Fruit fly (Drosophila melanogaster) whole organism, adult: ENCODE results near the gene Claspin.

ENCODE experiments used
- CG11617 ChIP-seq: fragments of 200-800 bp; sonication (Bioruptor generic); optimal IDR thresholded peaks from 2 replicates; lab custom pipeline; 2017; ENCODE audit warnings: mild to moderate bottlenecking, missing biosample characterization, missing genetic modification reagents, missing genetic modification characterization
- CG12768 ChIP-seq: fragments of 200-800 bp; sonication (Bioruptor generic); optimal IDR thresholded peaks from 2 replicates; lab custom pipeline; 2017; ENCODE audit warnings: missing biosample characterization, missing genetic modification characterization, mild to moderate bottlenecking, moderate library complexity, missing genetic modification reagents
- CG14711 ChIP-seq: fragments of 200-800 bp; sonication (Bioruptor generic); optimal IDR thresholded peaks from 2 replicates; lab custom pipeline; 2018; ENCODE audit warnings: missing biosample characterization, mild to moderate bottlenecking, missing genetic modification characterization, moderate library complexity
- CG1620 ChIP-seq: fragments of 200-800 bp; sonication (Bioruptor generic); optimal IDR thresholded peaks from 2 replicates; lab custom pipeline; 2016; ENCODE audit warnings: missing biosample characterization, missing genetic modification characterization
- CG33017 ChIP-seq: fragments of 200-800 bp; sonication (Bioruptor generic); optimal IDR thresholded peaks from 2 replicates; lab custom pipeline; 2018; ENCODE audit warnings: missing biosample characterization, mild to moderate bottlenecking, missing genetic modification characterization, moderate library complexity
- CG5204 ChIP-seq: fragments of 200-800 bp; sonication (Bioruptor generic); optimal IDR thresholded peaks from 2 replicates; lab custom pipeline; 2016; ENCODE audit warnings: missing biosample characterization, missing genetic modification characterization
- CG7045 ChIP-seq: fragments of 200-800 bp; sonication (Bioruptor generic); optimal IDR thresholded peaks from 2 replicates; lab custom pipeline; 2017; ENCODE audit warnings: missing biosample characterization, mild to moderate bottlenecking, missing genetic modification characterization
- CG7101 ChIP-seq: fragments of 200-800 bp; sonication (Bioruptor generic); optimal IDR thresholded peaks from 2 replicates; lab custom pipeline; 2018; ENCODE audit warnings: missing biosample characterization, mild to moderate bottlenecking, missing genetic modification characterization, moderate library complexity
- Clk ChIP-seq: fragments of 200-800 bp; sonication (Bioruptor generic); optimal IDR thresholded peaks from 2 replicates; lab custom pipeline; 2017; ENCODE audit warnings: missing biosample characterization, missing genetic modification characterization
- Crg-1 ChIP-seq: fragments of 200-800 bp; sonication (Bioruptor generic); optimal IDR thresholded peaks from 2 replicates; lab custom pipeline; 2016; ENCODE audit warnings: missing biosample characterization, missing genetic modification characterization
- Hr96 ChIP-seq: fragments of 200-800 bp; sonication (Bioruptor generic); optimal IDR thresholded peaks from 2 replicates; lab custom pipeline; 2016; ENCODE audit warnings: missing biosample characterization, missing genetic modification characterization
- Mnt ChIP-seq: fragments of 200-800 bp; sonication (Bioruptor generic); optimal IDR thresholded peaks from 2 replicates; lab custom pipeline; 2016; ENCODE audit warnings: missing biosample characterization, mild to moderate bottlenecking, missing genetic modification characterization
- bab1 ChIP-seq: fragments of 200-800 bp; sonication (Bioruptor generic); optimal IDR thresholded peaks from 3 replicates; lab custom pipeline; 2019; ENCODE audit warnings: missing biosample characterization, mild to moderate bottlenecking, missing genetic modification characterization, moderate library complexity
- cic ChIP-seq: fragments of 200-800 bp; sonication (Bioruptor generic); optimal IDR thresholded peaks from 2 replicates; lab custom pipeline; 2017; ENCODE audit warnings: missing biosample characterization, mild to moderate bottlenecking, missing genetic modification characterization, moderate library complexity
- cnc ChIP-seq, 2 experiments: fragments of >200 bp; optimal IDR thresholded peaks; 2 replicates each; lab custom pipeline; 2017
- kay ChIP-seq: fragments of 200-800 bp; sonication (Bioruptor generic); peaks from one replicate; lab custom pipeline; 2016; ENCODE audit warnings: missing biosample characterization, missing genetic modification characterization, borderline replicate concordance
- ovo ChIP-seq: fragments of 200-800 bp; sonication (Bioruptor generic); optimal IDR thresholded peaks from 2 replicates; lab custom pipeline; 2016; ENCODE audit warnings: missing biosample characterization, missing genetic modification characterization
- pad ChIP-seq: fragments of 200-800 bp; sonication (Bioruptor generic); optimal IDR thresholded peaks from 3 replicates; lab custom pipeline; 2017; ENCODE audit warnings: missing biosample characterization, missing genetic modification characterization, mild to moderate bottlenecking, moderate library complexity, missing genetic modification reagents
- tj ChIP-seq: fragments of 200-800 bp; sonication (Bioruptor generic); optimal IDR thresholded peaks from 3 replicates; lab custom pipeline; 2017; ENCODE audit warnings: missing biosample characterization, mild to moderate bottlenecking, missing genetic modification characterization, moderate library complexity
- toe ChIP-seq: fragments of 200-800 bp; sonication (Bioruptor generic); optimal IDR thresholded peaks from 2 replicates; lab custom pipeline; 2016; ENCODE audit warnings: missing biosample characterization, missing genetic modification characterization

Claspin gene

DNA sequence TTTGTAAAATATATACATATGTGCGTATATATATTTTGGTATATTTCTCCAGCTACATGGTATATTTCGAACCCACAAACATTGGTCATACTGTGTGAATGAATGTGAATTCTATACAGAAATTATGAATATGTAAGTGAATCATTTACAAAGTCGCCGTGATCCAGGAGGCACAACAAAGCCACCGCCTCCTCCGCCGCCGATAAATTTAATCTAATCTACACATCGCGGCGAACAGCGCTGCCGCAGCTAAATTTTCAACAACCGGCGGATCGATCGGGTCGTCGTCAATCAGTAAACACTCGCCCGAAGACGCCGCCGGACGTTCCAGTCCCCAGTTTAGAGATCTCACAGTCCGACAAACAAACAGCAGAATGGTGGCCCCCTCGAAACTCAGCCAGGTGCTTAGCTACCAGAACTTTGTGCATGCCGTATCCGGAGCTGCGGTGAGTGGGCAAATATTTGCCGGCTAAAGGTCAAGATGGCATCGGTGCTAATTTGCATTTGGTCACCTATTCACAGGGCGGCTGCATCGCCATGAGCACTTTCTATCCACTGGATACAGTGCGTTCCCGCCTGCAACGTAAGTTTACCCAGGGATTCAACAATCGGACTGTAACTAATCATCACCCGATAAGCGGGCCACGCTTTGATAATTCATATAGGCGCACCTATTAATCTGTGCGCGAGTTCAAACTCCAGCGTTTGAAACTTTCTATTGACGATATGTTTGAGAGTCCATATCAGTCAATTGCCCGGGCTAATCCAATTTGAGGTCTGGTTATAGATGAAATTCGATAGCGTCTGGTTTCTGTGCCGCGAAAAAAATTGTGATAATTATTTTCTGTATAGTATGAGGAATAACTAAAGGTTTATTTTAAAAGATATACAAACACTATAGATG is 5.6 kb downstream of the Claspin start, which contains the start of gene PMP34:
PMP34 (plus strand) TSS at position 79 of the 904 bp plus-strand sequence.
- TF ChIP-seq CG7101 (peak; percentile 4), CG5204 (GFP tag; lab: Kevin White, UChicago) (no peak), cic (GFP tag; lab: Kevin White, UChicago) (peak; percentile 25), kay (GFP tag; lab: Kevin White, UChicago) (peak; percentile 84), CG11617 (GFP tag; lab: Kevin White, UChicago) (peak; percentile 8), Hr96 (GFP tag; lab: Kevin White, UChicago) (peak; percentile 1), CG12768 (GFP tag; lab: Kevin White, UChicago) (peak; percentile 21), bab1 (GFP tag; lab: Kevin White, UChicago) (no peak), Mnt (peak; percentile 29)

DNA sequence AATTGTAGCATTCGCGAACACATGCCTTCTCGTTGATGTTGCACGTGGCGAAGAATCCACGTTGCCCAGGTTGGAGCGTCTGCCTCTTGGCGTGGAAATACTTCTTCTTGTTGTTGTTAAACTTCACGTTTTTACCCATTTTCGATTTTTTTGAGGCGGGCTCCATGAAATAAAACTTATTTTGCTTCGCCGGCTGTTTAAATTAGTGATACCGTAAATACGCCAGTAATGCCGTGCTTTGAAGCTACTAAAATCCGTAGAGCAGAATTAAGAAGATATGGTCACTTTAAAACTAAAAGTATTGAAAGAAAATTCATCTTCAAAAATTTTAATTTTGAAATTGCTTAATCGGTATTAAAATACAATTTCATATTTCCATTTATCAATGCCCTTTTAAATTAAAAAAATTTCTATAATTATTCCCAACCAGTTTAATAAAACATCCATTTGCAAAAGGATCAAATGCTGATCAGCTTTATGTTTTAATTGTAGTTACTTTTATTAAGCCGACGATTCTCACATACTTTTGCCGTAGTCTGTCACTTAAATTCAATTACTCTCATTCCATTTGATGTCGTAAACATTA is 8.8 kb downstream of the Claspin start, which contains the start of gene CG15014:
CG15014 (minus strand) TSS at position 228 of the 586 bp plus-strand sequence.
- TF ChIP-seq toe (GFP tag; lab: Kevin White, UChicago) (no peak), CG1620 (no peak), Crg-1 (GFP tag; lab: Kevin White, UChicago) (no peak), tj (GFP tag; lab: Kevin White, UChicago) (peak; percentile 4), kay (GFP tag; lab: Kevin White, UChicago) (peak; percentile 85), cic (GFP tag; lab: Kevin White, UChicago) (no peak), CG14711 (no peak), Hr96 (GFP tag; lab: Kevin White, UChicago) (no peak), cnc (optimal IDR thresholded peaks at IDR 0.05; lab: Kevin White, UChicago) (no peak), CG33017 (tag; lab: Kevin White, UChicago) (no peak), CG5204 (GFP tag; lab: Kevin White, UChicago) (no peak)

DNA sequence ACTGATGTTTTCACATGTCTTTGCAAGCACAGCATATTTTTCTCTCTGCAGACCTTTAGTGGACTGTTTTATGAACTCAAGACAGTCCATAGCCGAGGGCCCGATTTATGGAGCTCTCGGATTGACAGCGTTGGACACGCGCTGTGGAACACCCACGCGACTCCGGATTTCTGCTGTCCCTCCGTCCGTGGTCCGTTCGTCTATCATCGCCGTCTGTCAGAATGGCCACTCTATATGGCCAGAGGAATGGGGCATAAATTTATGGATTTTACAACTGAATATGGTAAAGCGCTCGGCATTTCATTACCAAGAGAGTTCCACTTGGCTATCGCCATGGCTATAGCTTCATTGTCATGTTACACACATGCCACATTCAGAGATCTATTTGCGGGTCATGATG is 14.8 kb downstream of the Claspin start:
- no peak for TF ChIP-seq CG33017 (tag; lab: Kevin White, UChicago)
- no peak for TF ChIP-seq Crg-1 (GFP tag; lab: Kevin White, UChicago)
- no peak for TF ChIP-seq toe (GFP tag; lab: Kevin White, UChicago)
- no peak for TF ChIP-seq CG11617 (GFP tag; lab: Kevin White, UChicago)
- TF ChIP-seq CG1620 = no peak
- no peak for TF ChIP-seq Clk (GFP tag; lab: Kevin White, UChicago)
- no peak for TF ChIP-seq kay (GFP tag; lab: Kevin White, UChicago)
- no peak for TF ChIP-seq CG7045
- TF ChIP-seq CG7101 = no peak
- no peak for TF ChIP-seq bab1 (GFP tag; lab: Kevin White, UChicago)
- TF ChIP-seq Hr96 (GFP tag; lab: Kevin White, UChicago) = no peak

DNA sequence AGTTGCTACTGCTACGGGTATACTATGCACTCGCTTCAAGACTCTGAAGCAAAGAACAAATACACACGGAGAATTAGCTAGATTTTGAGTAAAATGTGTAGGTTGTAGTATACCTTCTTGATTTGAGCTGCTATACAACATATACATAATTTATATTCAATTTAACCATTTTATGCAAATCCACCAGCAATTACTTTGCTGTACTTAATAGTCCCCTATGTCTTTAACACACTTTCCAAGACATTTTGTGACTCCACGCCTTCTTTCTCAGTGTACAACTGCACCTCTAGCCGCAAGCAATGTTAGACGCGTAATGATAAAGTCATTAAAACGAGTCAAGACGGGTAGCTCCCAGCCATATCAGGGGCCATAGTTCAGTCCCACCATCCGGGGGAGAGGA is 23.3 kb downstream of the Claspin start:
- TF ChIP-seq pad = no peak
- TF ChIP-seq CG11617 (GFP tag; lab: Kevin White, UChicago) = no peak

DNA sequence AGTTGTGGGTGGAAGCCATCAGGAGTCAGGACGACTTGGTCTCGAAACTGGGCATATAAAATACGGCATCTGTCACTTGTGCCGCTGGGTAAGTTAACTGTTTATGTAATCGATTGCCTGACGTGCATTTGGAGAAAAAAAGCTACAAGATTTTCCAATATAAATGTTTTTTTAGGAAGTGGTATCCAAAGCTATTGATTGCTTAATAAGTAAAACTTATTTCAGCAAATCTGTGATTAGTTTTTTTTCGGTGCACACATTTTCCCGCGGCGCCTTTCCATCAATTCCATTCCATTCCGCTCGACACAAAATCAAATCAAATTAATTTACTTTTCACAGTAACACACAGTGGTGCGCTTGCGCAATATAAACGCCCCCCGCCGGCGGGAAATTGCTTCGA is 26.2 kb downstream of the Claspin start:
- TF ChIP-seq tj (GFP tag; lab: Kevin White, UChicago) (no peak), CG1620 (no peak), cic (GFP tag; lab: Kevin White, UChicago) (no peak), CG14711 (no peak), CG12768 (GFP tag; lab: Kevin White, UChicago) (no peak), Crg-1 (GFP tag; lab: Kevin White, UChicago) (no peak), CG5204 (GFP tag; lab: Kevin White, UChicago) (no peak), CG11617 (GFP tag; lab: Kevin White, UChicago) (no peak)

DNA sequence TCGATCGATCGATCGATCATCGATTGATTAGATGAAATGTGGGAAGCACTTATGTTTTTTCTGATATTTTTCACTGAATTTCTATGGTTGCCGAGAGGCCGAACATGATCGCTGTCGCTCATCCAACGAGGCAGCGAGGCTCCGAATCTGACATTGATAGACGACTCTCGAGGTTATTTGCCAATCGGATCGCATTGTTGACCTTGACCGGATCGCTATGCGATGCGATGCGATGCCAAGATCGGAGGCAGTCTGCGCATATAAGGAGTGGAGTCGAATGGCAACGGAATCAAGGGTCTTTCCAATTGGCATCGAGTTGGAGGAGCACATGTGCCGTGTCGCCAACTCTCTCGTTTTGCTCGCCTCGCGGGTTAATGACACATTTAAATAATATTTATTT is 26.9 kb downstream of the Claspin start:
- TF ChIP-seq CG7045 = no peak
- TF ChIP-seq CG33017 (tag; lab: Kevin White, UChicago) = no peak
- TF ChIP-seq cnc (optimal IDR thresholded peaks at IDR 0.05; lab: Kevin White, UChicago) = no peak
- no peak for TF ChIP-seq toe (GFP tag; lab: Kevin White, UChicago)
- TF ChIP-seq tj (GFP tag; lab: Kevin White, UChicago) = no peak
- TF ChIP-seq cic (GFP tag; lab: Kevin White, UChicago) = no peak
- TF ChIP-seq ovo = no peak
- no peak for TF ChIP-seq pad

DNA sequence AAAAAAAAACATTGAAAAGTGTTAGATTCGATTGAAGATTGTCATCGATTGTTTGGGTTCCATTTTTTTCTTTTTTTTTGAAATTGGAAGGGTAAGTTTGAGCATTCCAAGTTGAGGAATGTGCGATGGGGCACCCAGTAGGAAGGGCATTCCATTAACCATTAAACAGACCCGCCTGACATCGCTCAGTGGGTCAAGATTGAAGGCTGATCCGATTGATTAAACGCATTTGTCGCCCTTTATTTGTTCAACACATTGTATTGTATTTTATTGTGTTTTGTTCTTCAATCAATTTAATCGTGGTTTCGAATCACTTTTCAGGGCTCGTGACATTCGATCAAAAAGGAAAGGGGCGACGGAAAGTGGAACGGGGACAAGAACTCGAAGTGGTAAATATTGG is 27.8 kb downstream of the Claspin start:
- no peak for TF ChIP-seq CG12768 (GFP tag; lab: Kevin White, UChicago)
- peak; percentile 11 for TF ChIP-seq kay (GFP tag; lab: Kevin White, UChicago)
